Worm (Caenorhabditis elegans) whole organism, mixed stage, embryonic: ENCODE results near the gene svh-11.

Experiments
- bed-3 ChIP-seq: fragments of 200-800 bp; sonication (Bioruptor generic); optimal IDR thresholded peaks from 3 replicates; lab custom pipeline; 2018; ENCODE audit warnings: mild to moderate bottlenecking, missing genetic modification characterization, moderate library complexity, missing compliant biosample characterization
- blmp-1 ChIP-seq: fragments of 150-350 bp; optimal IDR thresholded peaks from 2 replicates; lab custom pipeline; 2014; ENCODE audit warnings: missing biosample characterization, missing genetic modification characterization
- ceh-39 ChIP-seq: fragments of 150-350 bp; optimal IDR thresholded peaks from 2 replicates; lab custom pipeline; 2014; ENCODE audit warnings: missing biosample characterization, missing genetic modification characterization
- ceh-43 ChIP-seq: fragments of 200-800 bp; sonication (Bioruptor generic); optimal IDR thresholded peaks from 2 replicates; lab custom pipeline; 2018; ENCODE audit warnings: mild to moderate bottlenecking, missing genetic modification characterization, moderate library complexity, missing compliant biosample characterization
- ces-1 ChIP-seq: fragments of 150-350 bp; optimal IDR thresholded peaks from 2 replicates; lab custom pipeline; 2014; ENCODE audit warnings: missing biosample characterization, missing genetic modification reagents, missing genetic modification characterization
- cnd-1 ChIP-seq: fragments of 200-800 bp; sonication (Bioruptor generic); optimal IDR thresholded peaks from 2 replicates; lab custom pipeline; 2018; ENCODE audit warnings: mild to moderate bottlenecking, missing genetic modification characterization, missing compliant biosample characterization
- drap-1 ChIP-seq: fragments of 200-800 bp; sonication (Bioruptor generic); optimal IDR thresholded peaks from 3 replicates; lab custom pipeline; 2018; ENCODE audit warnings: mild to moderate bottlenecking, missing genetic modification characterization, missing compliant biosample characterization
- elt-1 ChIP-seq: sonication (generic microtip); optimal IDR thresholded peaks from 2 replicates; lab custom pipeline; 2017; ENCODE audit warnings: missing genetic modification characterization, mild to moderate bottlenecking, missing compliant biosample characterization, antibody characterized with exemption, moderate library complexity, borderline replicate concordance; ENCODE audit not compliant: insufficient read depth
- elt-3 ChIP-seq: fragments of 150-350 bp; optimal IDR thresholded peaks from 2 replicates; lab custom pipeline; 2014; ENCODE audit warnings: missing biosample characterization, missing genetic modification characterization
- flh-1 ChIP-seq: fragments of 200-800 bp; sonication (Bioruptor generic); optimal IDR thresholded peaks from 2 replicates; lab custom pipeline; 2018; ENCODE audit warnings: mild to moderate bottlenecking, missing genetic modification characterization, moderate library complexity, missing compliant biosample characterization
- ham-2 ChIP-seq: fragments of 200-800 bp; sonication (Bioruptor generic); optimal IDR thresholded peaks from 2 replicates; lab custom pipeline; 2018; ENCODE audit warnings: mild to moderate bottlenecking, missing genetic modification characterization, missing compliant biosample characterization
- lin-13 ChIP-seq: fragments of 150-350 bp; optimal IDR thresholded peaks from 2 replicates; lab custom pipeline; 2014; ENCODE audit warnings: missing biosample characterization, missing genetic modification characterization
- lin-32 ChIP-seq: fragments of 200-800 bp; sonication (Bioruptor generic); optimal IDR thresholded peaks from 2 replicates; lab custom pipeline; 2018; ENCODE audit warnings: mild to moderate bottlenecking, missing genetic modification characterization, missing compliant biosample characterization
- lsy-2 ChIP-seq: fragments of 150-350 bp; optimal IDR thresholded peaks from 2 replicates; lab custom pipeline; 2014; ENCODE audit warnings: missing biosample characterization, missing genetic modification characterization
- mab-5 ChIP-seq: fragments of 150-350 bp; optimal IDR thresholded peaks from 2 replicates; lab custom pipeline; 2014; ENCODE audit warnings: missing biosample characterization, missing genetic modification characterization
- mep-1 ChIP-seq: fragments of 150-350 bp; optimal IDR thresholded peaks from 2 replicates; lab custom pipeline; 2017; ENCODE audit warnings: missing biosample characterization, missing genetic modification reagents, missing genetic modification characterization, inconsistent platforms
- mls-2 ChIP-seq: sonication (generic microtip); optimal IDR thresholded peaks from 2 replicates; lab custom pipeline; 2016; ENCODE audit warnings: mild to moderate bottlenecking, missing genetic modification characterization, moderate library complexity, missing compliant biosample characterization
- nhr-12 ChIP-seq: fragments of 150-350 bp; optimal IDR thresholded peaks from 2 replicates; lab custom pipeline; 2014; ENCODE audit warnings: missing biosample characterization, missing genetic modification characterization
- nhr-2 ChIP-seq: fragments of 150-350 bp; optimal IDR thresholded peaks from 2 replicates; lab custom pipeline; 2014; ENCODE audit warnings: missing biosample characterization, missing genetic modification characterization
- nhr-237 ChIP-seq: fragments of 150-350 bp; optimal IDR thresholded peaks from 2 replicates; lab custom pipeline; 2014; ENCODE audit warnings: missing biosample characterization, missing genetic modification characterization
- nhr-28 ChIP-seq: fragments of 150-350 bp; optimal IDR thresholded peaks from 2 replicates; lab custom pipeline; 2014; ENCODE audit warnings: missing biosample characterization, missing genetic modification characterization
- nhr-76 ChIP-seq: sonication (generic microtip); optimal IDR thresholded peaks from 2 replicates; lab custom pipeline; 2017; ENCODE audit warnings: missing biosample characterization, missing genetic modification characterization
- pha-4 ChIP-seq: fragments of 150-350 bp; optimal IDR thresholded peaks from 2 replicates; lab custom pipeline; 2018; ENCODE audit warnings: missing biosample characterization, missing genetic modification reagents, missing genetic modification characterization
- sem-2 ChIP-seq: fragments of 200-800 bp; sonication (Bioruptor generic); optimal IDR thresholded peaks from 2 replicates; lab custom pipeline; 2018; ENCODE audit warnings: mild to moderate bottlenecking, missing genetic modification characterization, missing compliant biosample characterization
- snpc-4 ChIP-seq: fragments of 150-350 bp; optimal IDR thresholded peaks from 2 replicates; lab custom pipeline; 2014; ENCODE audit warnings: missing biosample characterization, missing genetic modification characterization
- sptf-1 ChIP-seq: sonication (generic microtip); optimal IDR thresholded peaks from 2 replicates; lab custom pipeline; 2017; ENCODE audit warnings: mild to moderate bottlenecking, missing genetic modification characterization, moderate library complexity, missing compliant biosample characterization
- tbx-8 ChIP-seq: fragments of 200-800 bp; sonication (Bioruptor generic); optimal IDR thresholded peaks from 2 replicates; lab custom pipeline; 2018; ENCODE audit warnings: mild to moderate bottlenecking, missing genetic modification characterization, moderate library complexity, missing compliant biosample characterization
- unc-120 ChIP-seq: sonication (generic microtip); optimal IDR thresholded peaks from 2 replicates; lab custom pipeline; 2017; ENCODE audit warnings: missing genetic modification characterization, missing compliant biosample characterization; ENCODE audit not compliant: poor library complexity, severe bottlenecking
- unc-39 ChIP-seq: fragments of 150-350 bp; optimal IDR thresholded peaks from 2 replicates; lab custom pipeline; 2014; ENCODE audit warnings: missing biosample characterization, missing genetic modification characterization
- unc-62 ChIP-seq: fragments of 150-350 bp; optimal IDR thresholded peaks from 2 replicates; lab custom pipeline; 2014; ENCODE audit warnings: missing biosample characterization, missing genetic modification reagents, missing genetic modification characterization
- zip-8 ChIP-seq: fragments of 150-350 bp; optimal IDR thresholded peaks from 2 replicates; lab custom pipeline; 2014; ENCODE audit warnings: missing biosample characterization, missing genetic modification characterization
- ztf-11 ChIP-seq: fragments of 150-350 bp; optimal IDR thresholded peaks from 2 replicates; lab custom pipeline; 2014; ENCODE audit warnings: missing biosample characterization, missing genetic modification characterization

svh-11 gene

ce11 chrV:2225130-2225529, 18.2 kb downstream of the svh-11 start, which contains the start of gene nhr-103:
TSS of gene nhr-103 (plus strand) at chrV:2225430.
- TF ChIP-seq ces-1 (GFP tag; lab: Kevin White, UChicago), result no peak
- no peak for TF ChIP-seq elt-3 (tag; lab: Kevin White, UChicago)
- TF ChIP-seq unc-120 (tag; lab: Kevin White, UChicago), result no peak
- no peak for TF ChIP-seq nhr-12 (tag; lab: Kevin White, UChicago)
- TF ChIP-seq mep-1, result no peak

DNA sequence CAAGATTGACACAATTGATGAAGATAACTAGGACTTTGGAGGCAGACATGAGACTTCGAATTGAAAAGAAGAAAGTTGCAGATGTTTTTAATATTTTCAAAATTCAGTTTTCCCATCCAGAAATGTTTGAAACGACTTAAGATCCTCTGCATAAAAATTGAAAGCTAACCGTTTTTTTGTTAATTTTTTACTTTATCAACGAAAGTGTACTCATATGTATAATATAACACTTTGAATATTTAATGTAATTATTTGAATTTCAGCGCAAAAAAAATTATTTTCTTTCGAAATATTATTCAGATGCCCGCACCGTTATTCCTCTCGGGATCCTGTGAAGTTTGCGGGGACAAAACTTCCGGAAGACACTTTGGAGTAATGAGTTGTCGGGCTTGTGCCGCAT, 20.0 kb downstream of the svh-11 start, which contains the start of gene nhr-18:
Gene nhr-18 (plus strand): TSS at position 301 of the 400 bp plus-strand sequence.
- TF ChIP-seq unc-62 (GFP tag; lab: Kevin White, UChicago) (no peak), unc-120 (tag; lab: Kevin White, UChicago) (no peak), nhr-12 (tag; lab: Kevin White, UChicago) (no peak), lin-13 (no peak), ceh-43 (GFP tag; lab: Kevin White, UChicago) (no peak), ztf-11 (no peak), mep-1 (no peak), flh-1 (GFP tag; lab: Kevin White, UChicago) (no peak), tbx-8 (no peak), mls-2 (no peak), bed-3 (no peak), elt-1 (tag; lab: Kevin White, UChicago) (no peak), drap-1 (GFP tag; lab: Kevin White, UChicago) (no peak), lin-32 (GFP tag; lab: Kevin White, UChicago) (no peak)

- TF ChIP-seq zip-8 (no peak), sptf-1 (no peak)
These were observed 21.9 kb downstream of the svh-11 start, which contains the start of gene nhr-126 for ce11 chrV:2228781-2229180. TSS of gene nhr-126 (plus strand) at chrV:2229081.

DNA sequence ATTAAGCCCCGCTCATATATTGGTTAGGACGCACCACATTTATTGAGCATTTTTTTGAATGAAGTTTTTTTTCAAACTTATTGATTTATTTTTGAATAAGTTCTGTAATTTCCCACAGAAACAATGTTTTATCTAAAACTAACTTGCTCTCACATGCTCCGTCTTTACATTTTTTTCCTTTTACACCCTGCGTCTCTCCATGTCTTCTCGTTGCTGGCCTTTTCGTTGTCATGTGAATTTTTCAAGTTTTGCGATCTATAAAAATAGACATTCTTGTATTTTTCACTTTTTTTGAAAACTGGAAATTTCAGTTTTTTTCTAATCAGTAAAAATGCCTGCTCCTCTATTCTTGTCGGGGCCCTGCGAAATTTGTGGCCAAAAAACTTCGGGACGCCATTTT, 24.0 kb downstream of the svh-11 start, which contains the start of gene nhr-134:
Gene nhr-134 (plus strand): TSS at position 312 of the 400 bp plus-strand sequence.
- TF ChIP-seq lsy-2 (tag; lab: Kevin White, UChicago) (no peak), ceh-43 (GFP tag; lab: Kevin White, UChicago) (no peak), sem-2 (GFP tag; lab: Kevin White, UChicago) (no peak), unc-39 (tag; lab: Kevin White, UChicago) (no peak), mep-1 (no peak), unc-120 (tag; lab: Kevin White, UChicago) (no peak), unc-62 (GFP tag; lab: Kevin White, UChicago) (no peak), nhr-12 (tag; lab: Kevin White, UChicago) (no peak), mab-5 (tag; lab: Kevin White, UChicago) (no peak), nhr-237 (tag; lab: Kevin White, UChicago) (no peak), nhr-28 (tag; lab: Kevin White, UChicago) (no peak), ceh-39 (tag; lab: Kevin White, UChicago) (no peak), tbx-8 (no peak), elt-1 (tag; lab: Kevin White, UChicago) (no peak), cnd-1 (tag; lab: Kevin White, UChicago) (no peak), ces-1 (GFP tag; lab: Kevin White, UChicago) (no peak), pha-4 (tag; lab: Kevin White, UChicago) (no peak)
- TF ChIP-seq, all 35 proteins: peak for 0

ce11 chrV:2233177-2233576, 26.3 kb downstream of the svh-11 start, which contains the start of gene nhr-96:
TSS of gene nhr-96 (plus strand) at chrV:2233477.
- TF ChIP-seq mep-1 (no peak), drap-1 (GFP tag; lab: Kevin White, UChicago) (no peak), mls-2 (no peak), cnd-1 (tag; lab: Kevin White, UChicago) (no peak), nhr-2 (no peak), lin-13 (no peak)

DNA sequence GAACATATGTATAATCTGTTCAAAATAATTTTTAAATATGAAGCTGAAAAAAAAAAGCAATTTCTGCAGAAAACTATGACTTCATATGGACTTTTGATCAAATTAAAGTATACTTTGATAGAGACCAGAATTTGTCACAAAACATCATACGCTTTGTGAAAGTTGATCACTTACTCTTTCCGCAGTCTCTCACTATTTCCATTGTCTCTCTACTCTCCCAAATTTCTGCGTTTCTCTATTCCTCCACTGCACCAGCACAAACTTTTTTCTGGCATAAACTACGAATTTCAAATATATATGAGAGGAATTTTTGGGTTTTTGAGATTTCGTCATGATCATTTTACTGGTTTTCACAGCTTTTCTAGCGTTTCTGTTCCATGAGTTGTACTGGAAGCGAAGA, 28.9 kb downstream of the svh-11 start, which contains the start of gene cyp-33C4:
Gene cyp-33C4 (plus strand): TSS at position 293 of the 400 bp plus-strand sequence.
- TF ChIP-seq unc-39 (tag; lab: Kevin White, UChicago), result no peak
- TF ChIP-seq blmp-1, result no peak
- no peak for TF ChIP-seq lin-13
- no peak for TF ChIP-seq tbx-8
- no peak for TF ChIP-seq nhr-76 (tag; lab: Kevin White, UChicago)
- TF ChIP-seq ham-2, result no peak
- TF ChIP-seq flh-1 (GFP tag; lab: Kevin White, UChicago), result no peak
- no peak for TF ChIP-seq elt-3 (tag; lab: Kevin White, UChicago)
- TF ChIP-seq cnd-1 (tag; lab: Kevin White, UChicago), result no peak
- no peak for TF ChIP-seq nhr-12 (tag; lab: Kevin White, UChicago)
- TF ChIP-seq drap-1 (GFP tag; lab: Kevin White, UChicago), result no peak
- TF ChIP-seq nhr-28 (tag; lab: Kevin White, UChicago), result no peak
- no peak for TF ChIP-seq bed-3
- TF ChIP-seq mab-5 (tag; lab: Kevin White, UChicago), result no peak
- TF ChIP-seq ztf-11, result no peak
- no peak for TF ChIP-seq sptf-1
- TF ChIP-seq snpc-4 (tag; lab: Kevin White, UChicago), result no peak
- no peak for TF ChIP-seq sem-2 (GFP tag; lab: Kevin White, UChicago)
- TF ChIP-seq mep-1, result no peak
